Fruit fly (Drosophila melanogaster) whole organism, embryonic: ENCODE data around the gene Hr83.
A peak's percentile ranks its signal among the peaks of the same experiment; 100 is the strongest.

Experiments used
- CG11398 ChIP-seq: fragments of 200-800 bp; sonication (Bioruptor generic); optimal IDR thresholded peaks from 2 replicates; lab custom pipeline; 2016; ENCODE audit warnings: missing biosample characterization, missing genetic modification characterization
- CG12299 ChIP-seq: fragments of 200-800 bp; sonication (Bioruptor generic); optimal IDR thresholded peaks from 2 replicates; lab custom pipeline; 2018; ENCODE audit warnings: missing biosample characterization, mild to moderate bottlenecking, missing genetic modification characterization
- CG15269 ChIP-seq: fragments of 200-800 bp; sonication (Bioruptor generic); optimal IDR thresholded peaks from 2 replicates; lab custom pipeline; 2018; ENCODE audit warnings: missing biosample characterization, mild to moderate bottlenecking, missing genetic modification characterization, moderate library complexity
- CG16779 ChIP-seq: fragments of 200-800 bp; sonication (Bioruptor generic); IDR thresholded peaks from 2 replicates; pipeline ENCODE4 v1.3.6; 2022; ENCODE audit warnings: missing biosample characterization, missing genetic modification characterization
- CG17359 ChIP-seq: fragments of 200-800 bp; sonication (Bioruptor generic); optimal IDR thresholded peaks from 3 replicates; lab custom pipeline; 2018; ENCODE audit warnings: missing biosample characterization, mild to moderate bottlenecking, missing genetic modification characterization, moderate library complexity
- CG17829 ChIP-seq: fragments of 200-800 bp; optimal IDR thresholded peaks from 2 replicates; lab custom pipeline; 2019; ENCODE audit warnings: missing biosample characterization, mild to moderate bottlenecking, missing genetic modification characterization, moderate library complexity
- CG2712 ChIP-seq: fragments of 200-800 bp; optimal IDR thresholded peaks from 3 replicates; lab custom pipeline; 2019; ENCODE audit warnings: missing biosample characterization, mild to moderate bottlenecking, missing genetic modification characterization, moderate library complexity
- CG30403 ChIP-seq: fragments of 200-800 bp; sonication (Bioruptor generic); optimal IDR thresholded peaks from 3 replicates; lab custom pipeline; 2016; ENCODE audit warnings: missing biosample characterization, missing genetic modification characterization
- CG31441 ChIP-seq: fragments of 200-800 bp; sonication (Bioruptor generic); IDR thresholded peaks from 2 replicates; pipeline ENCODE4 v1.3.6; 2022; ENCODE audit warnings: missing biosample characterization, missing genetic modification characterization
- CG3163 ChIP-seq: fragments of 200-800 bp; sonication (Bioruptor generic); optimal IDR thresholded peaks from 3 replicates; lab custom pipeline; 2016; ENCODE audit warnings: missing biosample characterization, missing genetic modification characterization
- CG3407 ChIP-seq: fragments of 200-800 bp; sonication (Bioruptor generic); optimal IDR thresholded peaks from 2 replicates; lab custom pipeline; 2018; ENCODE audit warnings: missing biosample characterization, mild to moderate bottlenecking, missing genetic modification characterization
- CG4820 ChIP-seq: fragments of 200-800 bp; sonication (Bioruptor generic); optimal IDR thresholded peaks from 3 replicates; lab custom pipeline; 2016; ENCODE audit warnings: missing biosample characterization, missing genetic modification characterization
- CG6689 ChIP-seq: fragments of 200-800 bp; sonication (Bioruptor generic); IDR thresholded peaks from 2 replicates; pipeline ENCODE4 v1.3.6; 2022; ENCODE audit warnings: missing biosample characterization, missing genetic modification characterization
- CG7839 ChIP-seq: fragments of 200-800 bp; sonication (Bioruptor generic); optimal IDR thresholded peaks from 3 replicates; lab custom pipeline; 2018; ENCODE audit warnings: missing biosample characterization, mild to moderate bottlenecking, missing genetic modification characterization, moderate library complexity
- D ChIP-seq, 2 experiments: fragments of 200-800 bp in 1 of 2; fragments of >200 bp in 1 of 2; sonication (Bioruptor generic) in 1 of 2; optimal IDR thresholded peaks; 2 replicates in 1 of 2; 3 replicates in 1 of 2; lab custom pipeline; 2017; ENCODE audit warnings: mild to moderate bottlenecking in 1 of 2, missing biosample characterization in 1 of 2, missing genetic modification characterization in 1 of 2, missing genetic modification reagents in 1 of 2
- Dek ChIP-seq: fragments of 200-800 bp; sonication (Bioruptor generic); optimal IDR thresholded peaks from 3 replicates; lab custom pipeline; 2019; ENCODE audit warnings: missing biosample characterization, mild to moderate bottlenecking, missing genetic modification characterization, moderate library complexity
- Drgx ChIP-seq: fragments of 200-800 bp; sonication (Bioruptor generic); IDR thresholded peaks from 2 replicates; pipeline ENCODE4 v1.3.6; 2022; ENCODE audit warnings: missing biosample characterization, missing genetic modification characterization
- Fer3 ChIP-seq: fragments of 200-800 bp; sonication (Bioruptor generic); optimal IDR thresholded peaks from 2 replicates; lab custom pipeline; 2018; ENCODE audit warnings: missing biosample characterization, mild to moderate bottlenecking, missing genetic modification characterization, moderate library complexity
- HLH54F ChIP-seq: fragments of 200-800 bp; sonication (Bioruptor generic); optimal IDR thresholded peaks from 3 replicates; lab custom pipeline; 2016; ENCODE audit warnings: missing biosample characterization, missing genetic modification characterization
- NC2α ChIP-seq: fragments of 200-800 bp; sonication (Bioruptor generic); optimal IDR thresholded peaks from 2 replicates; lab custom pipeline; 2016; ENCODE audit warnings: missing biosample characterization, missing genetic modification characterization
- NfI ChIP-seq: fragments of 200-800 bp; sonication (Bioruptor generic); optimal IDR thresholded peaks from 3 replicates; lab custom pipeline; 2018; ENCODE audit warnings: missing biosample characterization, mild to moderate bottlenecking, missing genetic modification characterization, moderate library complexity
- Sox100B ChIP-seq: fragments of 200-800 bp; sonication (Bioruptor generic); optimal IDR thresholded peaks from 3 replicates; lab custom pipeline; 2018; ENCODE audit warnings: missing biosample characterization, mild to moderate bottlenecking, missing genetic modification characterization
- Ssrp ChIP-seq: fragments of 200-800 bp; sonication (Bioruptor generic); optimal IDR thresholded peaks from 2 replicates; lab custom pipeline; 2018; ENCODE audit warnings: missing biosample characterization, mild to moderate bottlenecking, missing genetic modification characterization, moderate library complexity
- Taf1 ChIP-seq: fragments of 200-800 bp; sonication (Bioruptor generic); IDR thresholded peaks from 2 replicates; pipeline ENCODE4 v1.3.6; 2022; ENCODE audit warnings: missing biosample characterization, missing genetic modification characterization
- bowl ChIP-seq: fragments of 200-800 bp; sonication (Bioruptor generic); IDR thresholded peaks from 2 replicates; pipeline ENCODE4 v1.3.6; 2022; ENCODE audit warnings: missing biosample characterization, missing genetic modification characterization
- cg ChIP-seq: fragments of 200-800 bp; sonication (Bioruptor generic); optimal IDR thresholded peaks from 3 replicates; lab custom pipeline; 2019; ENCODE audit warnings: missing biosample characterization, mild to moderate bottlenecking, missing genetic modification characterization, moderate library complexity
- chif ChIP-seq, 2 experiments: fragments of 200-800 bp; sonication (Bioruptor generic); optimal IDR thresholded peaks; 3 replicates each; lab custom pipeline; 2016; ENCODE audit warnings: missing biosample characterization in 2 of 2, missing genetic modification characterization in 2 of 2
- crc ChIP-seq: fragments of 200-800 bp; sonication (Bioruptor generic); optimal IDR thresholded peaks from 2 replicates; lab custom pipeline; 2016; ENCODE audit warnings: missing biosample characterization, missing genetic modification characterization
- cwo ChIP-seq: fragments of 200-800 bp; sonication (Bioruptor generic); optimal IDR thresholded peaks from 3 replicates; lab custom pipeline; 2017; ENCODE audit warnings: missing biosample characterization, missing genetic modification characterization, mild to moderate bottlenecking, moderate library complexity, missing genetic modification reagents
- dimm ChIP-seq: fragments of 200-800 bp; sonication (Bioruptor generic); IDR thresholded peaks from 2 replicates; pipeline ENCODE4 v1.3.6; 2022; ENCODE audit warnings: missing biosample characterization, missing genetic modification characterization
- hkb ChIP-seq, 2 experiments: fragments of 200-800 bp in 1 of 2; fragments of >200 bp in 1 of 2; sonication (Bioruptor generic) in 1 of 2; IDR thresholded peaks in 1 of 2; optimal IDR thresholded peaks in 1 of 2; 2 replicates each; pipeline versions ENCODE4 v1.3.6 to Lab custom; 2017 to 2022; ENCODE audit warnings: missing biosample characterization in 1 of 2, missing genetic modification characterization in 1 of 2
- insv ChIP-seq, 2 experiments: fragments of 200-800 bp; sonication (Bioruptor generic); optimal IDR thresholded peaks; 3 replicates each; lab custom pipeline; 2016 to 2018; ENCODE audit warnings: missing biosample characterization in 2 of 2, missing genetic modification characterization in 2 of 2
- nom ChIP-seq: fragments of 200-800 bp; sonication (Bioruptor generic); optimal IDR thresholded peaks from 2 replicates; lab custom pipeline; 2017; ENCODE audit warnings: missing biosample characterization, missing genetic modification characterization, mild to moderate bottlenecking, moderate library complexity, missing genetic modification reagents
- peb ChIP-seq: fragments of 200-800 bp; sonication (Bioruptor generic); IDR thresholded peaks from 2 replicates; pipeline ENCODE4 v1.3.6; 2022; ENCODE audit warnings: missing biosample characterization, missing genetic modification characterization
- pzg ChIP-seq: fragments of 200-800 bp; sonication (Bioruptor generic); optimal IDR thresholded peaks from 3 replicates; lab custom pipeline; 2018; ENCODE audit warnings: missing biosample characterization, mild to moderate bottlenecking, missing genetic modification characterization, moderate library complexity
- ranshi ChIP-seq: fragments of 200-800 bp; sonication (Bioruptor generic); IDR thresholded peaks from 2 replicates; pipeline ENCODE4 v1.3.6; 2022; ENCODE audit warnings: missing biosample characterization, missing genetic modification characterization
- row ChIP-seq: fragments of 200-800 bp; sonication (Bioruptor generic); IDR thresholded peaks from 3 replicates; pipeline ENCODE4 v1.3.6; 2022; ENCODE audit warnings: missing biosample characterization, missing genetic modification characterization
- tna ChIP-seq: fragments of 200-800 bp; sonication (Bioruptor generic); IDR thresholded peaks from 2 replicates; pipeline ENCODE4 v1.3.6; 2022; ENCODE audit warnings: missing biosample characterization, missing genetic modification characterization; ENCODE audit not compliant: partially characterized antibody
- tx ChIP-seq: fragments of 200-800 bp; sonication (Bioruptor generic); optimal IDR thresholded peaks from 2 replicates; lab custom pipeline; 2016; ENCODE audit warnings: missing biosample characterization, missing genetic modification characterization
- wdn ChIP-seq: fragments of 200-800 bp; sonication (Bioruptor generic); IDR thresholded peaks from 2 replicates; pipeline ENCODE4 v1.3.6; 2022; ENCODE audit warnings: missing biosample characterization, missing genetic modification characterization

Gene Hr83

dm6 chr3R:6351696-6352378 is 2.8 kb downstream of the Hr83 start (continued):
- TF ChIP-seq Sox100B (GFP tag; lab: Kevin White, UChicago) (peak; percentile 62), Fer3 (tag; lab: Kevin White, UChicago) (no peak), chif (GFP tag; optimal IDR thresholded peaks at IDR 0.05; lab: Kevin White, UChicago) (no peak), cg (peak; percentile 50), CG15269 (tag; lab: Kevin White, UChicago) (peak; percentile 10), Ssrp (tag; lab: Kevin White, UChicago) (peak; percentile 21), wdn (no peak), CG3163 (GFP tag; lab: Kevin White, UChicago) (no peak), tna (GFP tag; lab: Robert Waterston, UW) (peak; percentile 25; the same call in 1 of the 2 replicates), cwo (GFP tag; lab: Kevin White, UChicago) (peak; percentile 49), CG4820 (GFP tag; lab: Kevin White, UChicago) (peak; percentile 77), crc (GFP tag; lab: Kevin White, UChicago) (no peak), CG16779 (no peak), CG17829 (tag; lab: Kevin White, UChicago) (peak; percentile 36), NfI (GFP tag; lab: Kevin White, UChicago) (peak; percentile 22), Taf1 (GFP tag; lab: Robert Waterston, UW) (no peak), CG2712 (peak; percentile 51), CG31441 (GFP tag; lab: Robert Waterston, UW) (peak; percentile 41; the same call in 1 of the 2 replicates), D (optimal IDR thresholded peaks at IDR 0.05; lab: Kevin White, UChicago) (no peak), D (GFP tag; optimal IDR thresholded peaks at IDR 0.05; lab: Kevin White, UChicago) (peak; percentile 44), row (GFP tag; lab: Robert Waterston, UW) (peak; percentile 34; the same call in 1 of the 3 replicates), peb (GFP tag; lab: Robert Waterston, UW) (no peak), CG6689 (GFP tag; lab: Robert Waterston, UW) (peak; percentile 36; the same call in 1 of the 2 replicates), CG12299 (tag; lab: Kevin White, UChicago) (peak; percentile 13), Drgx (GFP tag; lab: Robert Waterston, UW) (peak; percentile 55; the same call in 1 of the 2 replicates), CG7839 (tag; lab: Kevin White, UChicago) (peak; percentile 38), nom (GFP tag; lab: Kevin White, UChicago) (no peak), CG17359 (tag; lab: Kevin White, UChicago) (peak; percentile 59), hkb (optimal IDR thresholded peaks at IDR 0.05; lab: Kevin White, UChicago) (no peak), hkb (GFP tag; IDR thresholded peaks at IDR 0.05; lab: Robert Waterston, UW) (0 out of 2 replicates have a peak, but pooled peaks have one; percentile 17), pzg (GFP tag; lab: Kevin White, UChicago) (no peak), HLH54F (GFP tag; lab: Kevin White, UChicago) (no peak), NC2α (GFP tag; lab: Kevin White, UChicago) (no peak), dimm (no peak), bowl (GFP tag; lab: Robert Waterston, UW) (no peak), CG30403 (GFP tag; lab: Kevin White, UChicago) (peak; percentile 13), CG3407 (GFP tag; lab: Kevin White, UChicago) (no peak), Dek (tag; lab: Kevin White, UChicago) (no peak), insv (GFP tag; optimal IDR thresholded peaks at IDR 0.05; lab: Kevin White, UChicago) (no peak), ranshi (GFP tag; lab: Robert Waterston, UW) (no peak), CG11398 (GFP tag; lab: Kevin White, UChicago) (no peak), tx (GFP tag; lab: Kevin White, UChicago) (no peak)
